Fruit fly (Drosophila melanogaster) whole organism, pupa: ENCODE results near the gene sob.

Experiments used
- CG14655 ChIP-seq: fragments of 200-800 bp; sonication (Bioruptor generic); optimal IDR thresholded peaks from 3 replicates; lab custom pipeline; 2017; ENCODE audit warnings: mild to moderate bottlenecking, missing biosample characterization, missing genetic modification reagents, missing genetic modification characterization
- CG17806 ChIP-seq: fragments of 200-800 bp; sonication (Bioruptor generic); optimal IDR thresholded peaks from 2 replicates; lab custom pipeline; 2018; ENCODE audit warnings: missing biosample characterization, mild to moderate bottlenecking, missing genetic modification characterization, moderate library complexity
- CG34367 ChIP-seq: fragments of 200-800 bp; sonication (Bioruptor generic); optimal IDR thresholded peaks from 2 replicates; lab custom pipeline; 2018; ENCODE audit warnings: missing biosample characterization, mild to moderate bottlenecking, missing genetic modification characterization
- CG8301 ChIP-seq: fragments of 200-800 bp; sonication (Bioruptor generic); optimal IDR thresholded peaks from 2 replicates; lab custom pipeline; 2018; ENCODE audit warnings: missing biosample characterization, mild to moderate bottlenecking, missing genetic modification characterization
- CG9948 ChIP-seq: fragments of 200-800 bp; sonication (Bioruptor generic); optimal IDR thresholded peaks from 2 replicates; lab custom pipeline; 2018; ENCODE audit warnings: missing biosample characterization, mild to moderate bottlenecking, missing genetic modification characterization, moderate library complexity
- Pif1A ChIP-seq: fragments of 200-800 bp; sonication (Bioruptor generic); optimal IDR thresholded peaks from 3 replicates; lab custom pipeline; 2016; ENCODE audit warnings: missing biosample characterization, missing genetic modification characterization
- fd96Ca ChIP-seq: fragments of 200-800 bp; sonication (Bioruptor generic); IDR thresholded peaks from 3 replicates; pipeline ENCODE4 v1.3.6; 2022; ENCODE audit warnings: missing biosample characterization, missing genetic modification characterization

dm6 chr2L:3580668-3581172, at the start of gene sob:
- TF ChIP-seq CG9948 (tag; lab: Kevin White, UChicago) (no peak), CG17806 (no peak), fd96Ca (GFP tag; lab: Robert Waterston, UW) (peak; percentile 84), Pif1A (GFP tag; lab: Kevin White, UChicago) (peak; percentile 61), CG14655 (GFP tag; lab: Kevin White, UChicago) (no peak), CG34367 (tag; lab: Kevin White, UChicago) (no peak), CG8301 (tag; lab: Kevin White, UChicago) (no peak)
